Fruit fly (Drosophila melanogaster) whole organism, prepupa: Measurements from ENCODE around the gene CG5188.

Experiments used
- CG34406 ChIP-seq: fragments of 200-800 bp; sonication (Bioruptor generic); optimal IDR thresholded peaks from 3 replicates; lab custom pipeline; 2016; ENCODE audit warnings: missing biosample characterization, missing genetic modification characterization
- CG4318 ChIP-seq: fragments of 200-800 bp; sonication (Bioruptor generic); optimal IDR thresholded peaks from 3 replicates; lab custom pipeline; 2017; ENCODE audit warnings: missing biosample characterization, mild to moderate bottlenecking, missing genetic modification characterization
- Hr4 ChIP-seq: fragments of 200-800 bp; sonication (Bioruptor generic); optimal IDR thresholded peaks from 3 replicates; lab custom pipeline; 2016; ENCODE audit warnings: missing biosample characterization, missing genetic modification characterization

dm6 chr2L:10476879-10477278 lies 48.2 kb downstream of the CG5188 start, which contains the start of gene RluA-2:
- no peak for TF ChIP-seq CG4318 (GFP tag; lab: Kevin White, UChicago)
- no peak for TF ChIP-seq Hr4 (GFP tag; lab: Kevin White, UChicago)
- no peak for TF ChIP-seq CG34406 (GFP tag; lab: Kevin White, UChicago)
